Fruit fly (Drosophila melanogaster) whole organism, embryonic: ENCODE measurements around the gene alien.
A peak's percentile ranks its signal among the peaks of the same experiment; 100 is the strongest.

Source experiments
- Atf-2 ChIP-seq: fragments of 200-800 bp; sonication (Bioruptor generic); optimal IDR thresholded peaks from 2 replicates; lab custom pipeline; 2016; ENCODE audit warnings: missing biosample characterization, missing genetic modification characterization
- CG1024 ChIP-seq: fragments of 200-800 bp; sonication (Bioruptor generic); IDR thresholded peaks from 2 replicates; pipeline ENCODE4 v1.3.6; 2022; ENCODE audit warnings: missing biosample characterization, missing genetic modification characterization
- CG10274 ChIP-seq: fragments of 200-800 bp; sonication (Bioruptor generic); optimal IDR thresholded peaks from 3 replicates; lab custom pipeline; 2017; ENCODE audit warnings: missing biosample characterization, mild to moderate bottlenecking, missing genetic modification characterization
- CG10366 ChIP-seq: fragments of 200-800 bp; sonication (Bioruptor generic); IDR thresholded peaks from 2 replicates; pipeline ENCODE4 v1.3.6; 2022; ENCODE audit warnings: missing biosample characterization, missing genetic modification characterization
- CG11456 ChIP-seq: fragments of 200-800 bp; sonication (Bioruptor generic); IDR thresholded peaks from 3 replicates; pipeline ENCODE4 v1.3.6; 2022; ENCODE audit warnings: missing biosample characterization, missing genetic modification characterization
- CG12236 ChIP-seq: fragments of 200-800 bp; sonication (Bioruptor generic); optimal IDR thresholded peaks from 2 replicates; lab custom pipeline; 2016; ENCODE audit warnings: missing biosample characterization, missing genetic modification characterization
- CG12391 ChIP-seq: fragments of 200-800 bp; sonication (Bioruptor generic); optimal IDR thresholded peaks from 3 replicates; lab custom pipeline; 2018; ENCODE audit warnings: missing biosample characterization, mild to moderate bottlenecking, missing genetic modification characterization, moderate library complexity
- CG12769 ChIP-seq: fragments of 200-800 bp; sonication (Bioruptor generic); optimal IDR thresholded peaks from 2 replicates; lab custom pipeline; 2019; ENCODE audit warnings: missing biosample characterization, mild to moderate bottlenecking, missing genetic modification characterization, moderate library complexity
- CG13424 ChIP-seq: fragments of 200-800 bp; sonication (Bioruptor generic); optimal IDR thresholded peaks from 2 replicates; lab custom pipeline; 2019; ENCODE audit warnings: missing biosample characterization, mild to moderate bottlenecking, missing genetic modification characterization, moderate library complexity
- CG14965 ChIP-seq: fragments of 200-800 bp; sonication (Bioruptor generic); optimal IDR thresholded peaks from 2 replicates; lab custom pipeline; 2016; ENCODE audit warnings: missing biosample characterization, missing genetic modification characterization, borderline replicate concordance
- CG16779 ChIP-seq: fragments of 200-800 bp; sonication (Bioruptor generic); IDR thresholded peaks from 2 replicates; pipeline ENCODE4 v1.3.6; 2022; ENCODE audit warnings: missing biosample characterization, missing genetic modification characterization
- CG17328 ChIP-seq: fragments of 200-800 bp; sonication (Bioruptor generic); IDR thresholded peaks from 2 replicates; pipeline ENCODE4 v1.3.6; 2022; ENCODE audit warnings: missing biosample characterization, missing genetic modification characterization
- CG17359 ChIP-seq: fragments of 200-800 bp; sonication (Bioruptor generic); optimal IDR thresholded peaks from 3 replicates; lab custom pipeline; 2018; ENCODE audit warnings: missing biosample characterization, mild to moderate bottlenecking, missing genetic modification characterization, moderate library complexity
- CG17361 ChIP-seq: fragments of 200-800 bp; sonication (Bioruptor generic); IDR thresholded peaks from 3 replicates; pipeline ENCODE4 v1.3.6; 2022; ENCODE audit warnings: missing biosample characterization, missing genetic modification characterization
- CG2199 ChIP-seq: fragments of 200-800 bp; sonication (Bioruptor generic); IDR thresholded peaks from 3 replicates; pipeline ENCODE4 v1.3.6; 2022; ENCODE audit warnings: missing biosample characterization, missing genetic modification characterization
- CG3995 ChIP-seq: fragments of 200-800 bp; sonication (Bioruptor generic); optimal IDR thresholded peaks from 3 replicates; lab custom pipeline; 2016; ENCODE audit warnings: missing biosample characterization, missing genetic modification characterization
- CG8290 ChIP-seq, 3 experiments: fragments of 200-800 bp; sonication (Bioruptor generic); optimal IDR thresholded peaks; 2 replicates each; lab custom pipeline; 2016 to 2019; ENCODE audit warnings: missing biosample characterization in 3 of 3, missing genetic modification characterization in 3 of 3, mild to moderate bottlenecking in 2 of 3, moderate library complexity in 1 of 3
- CG8359 ChIP-seq: fragments of 200-800 bp; sonication (Bioruptor generic); optimal IDR thresholded peaks from 2 replicates; lab custom pipeline; 2017; ENCODE audit warnings: missing biosample characterization, mild to moderate bottlenecking, missing genetic modification characterization, borderline replicate concordance
- CG8478 ChIP-seq: fragments of >200 bp; optimal IDR thresholded peaks from 2 replicates; lab custom pipeline; 2018
- CG9797 ChIP-seq: fragments of 200-800 bp; sonication (Bioruptor generic); optimal IDR thresholded peaks from 3 replicates; lab custom pipeline; 2018; ENCODE audit warnings: missing biosample characterization, mild to moderate bottlenecking, missing genetic modification characterization
- D19B ChIP-seq: fragments of 200-800 bp; sonication (Bioruptor generic); optimal IDR thresholded peaks from 2 replicates; lab custom pipeline; 2017; ENCODE audit warnings: missing biosample characterization, mild to moderate bottlenecking, missing genetic modification characterization
- Dad ChIP-seq: fragments of 200-800 bp; sonication (Bioruptor generic); optimal IDR thresholded peaks from 3 replicates; lab custom pipeline; 2016; ENCODE audit warnings: missing biosample characterization, missing genetic modification characterization
- Dfd ChIP-seq, 2 experiments: fragments of >200 bp; optimal IDR thresholded peaks; 2 replicates each; lab custom pipeline; 2017; ENCODE audit warnings: missing biosample characterization in 2 of 2, missing genetic modification characterization in 2 of 2
- Dip3 ChIP-seq: fragments of 200-800 bp; sonication (Bioruptor generic); optimal IDR thresholded peaks from 3 replicates; lab custom pipeline; 2016; ENCODE audit warnings: missing biosample characterization, missing genetic modification characterization
- Jarid2 ChIP-seq: fragments of 200-800 bp; sonication (Bioruptor generic); optimal IDR thresholded peaks from 3 replicates; lab custom pipeline; 2017; ENCODE audit warnings: mild to moderate bottlenecking, missing biosample characterization, missing genetic modification reagents, missing genetic modification characterization
- MBD-R2 ChIP-seq: fragments of 200-800 bp; sonication (Bioruptor generic); IDR thresholded peaks from 2 replicates; pipeline ENCODE4 v1.3.6; 2022; ENCODE audit warnings: missing biosample characterization, missing genetic modification characterization
- NfI ChIP-seq: fragments of 200-800 bp; sonication (Bioruptor generic); optimal IDR thresholded peaks from 3 replicates; lab custom pipeline; 2018; ENCODE audit warnings: missing biosample characterization, mild to moderate bottlenecking, missing genetic modification characterization, moderate library complexity
- bbx ChIP-seq: fragments of 200-800 bp; sonication (Bioruptor generic); IDR thresholded peaks from 2 replicates; pipeline ENCODE4 v1.3.6; 2022; ENCODE audit warnings: missing biosample characterization, missing genetic modification characterization; ENCODE audit not compliant: partially characterized antibody
- bigmax ChIP-seq: fragments of 200-800 bp; sonication (Bioruptor generic); optimal IDR thresholded peaks from 2 replicates; lab custom pipeline; 2018; ENCODE audit warnings: missing biosample characterization, mild to moderate bottlenecking, missing genetic modification characterization
- bsh ChIP-seq, 2 experiments: fragments of 200-800 bp; sonication (Bioruptor generic); optimal IDR thresholded peaks; 2 replicates each; lab custom pipeline; 2017 to 2018; ENCODE audit warnings: mild to moderate bottlenecking in 2 of 2, missing biosample characterization in 2 of 2, missing genetic modification characterization in 2 of 2, moderate library complexity in 1 of 2
- cg ChIP-seq: fragments of 200-800 bp; sonication (Bioruptor generic); optimal IDR thresholded peaks from 3 replicates; lab custom pipeline; 2019; ENCODE audit warnings: missing biosample characterization, mild to moderate bottlenecking, missing genetic modification characterization, moderate library complexity
- corto ChIP-seq: fragments of 200-800 bp; sonication (Bioruptor generic); optimal IDR thresholded peaks from 2 replicates; lab custom pipeline; 2016; ENCODE audit warnings: missing biosample characterization, mild to moderate bottlenecking, missing genetic modification characterization, moderate library complexity
- cwo ChIP-seq: fragments of 200-800 bp; sonication (Bioruptor generic); optimal IDR thresholded peaks from 3 replicates; lab custom pipeline; 2017; ENCODE audit warnings: missing biosample characterization, missing genetic modification characterization, mild to moderate bottlenecking, moderate library complexity, missing genetic modification reagents
- dan ChIP-seq: fragments of 200-800 bp; sonication (Bioruptor generic); IDR thresholded peaks from 2 replicates; pipeline ENCODE4 v1.3.6; 2022; ENCODE audit warnings: missing biosample characterization, missing genetic modification characterization
- en ChIP-seq: fragments of 200-800 bp; sonication (Bioruptor generic); optimal IDR thresholded peaks from 2 replicates; lab custom pipeline; 2016; ENCODE audit warnings: missing biosample characterization, missing genetic modification characterization
- fd64A ChIP-seq: fragments of 200-800 bp; sonication (Bioruptor generic); optimal IDR thresholded peaks from 3 replicates; lab custom pipeline; 2018; ENCODE audit warnings: missing biosample characterization, mild to moderate bottlenecking, missing genetic modification characterization
- gem ChIP-seq: fragments of 200-800 bp; sonication (Bioruptor generic); optimal IDR thresholded peaks from 2 replicates; lab custom pipeline; 2019; ENCODE audit warnings: missing biosample characterization, mild to moderate bottlenecking, missing genetic modification characterization, moderate library complexity
- ind ChIP-seq: fragments of 200-800 bp; sonication (Bioruptor generic); optimal IDR thresholded peaks from 3 replicates; lab custom pipeline; 2016; ENCODE audit warnings: missing biosample characterization, missing genetic modification characterization
- inv ChIP-seq: fragments of 200-800 bp; sonication (Bioruptor generic); IDR thresholded peaks from 2 replicates; pipeline ENCODE4 v1.3.6; 2022; ENCODE audit warnings: missing biosample characterization, missing genetic modification characterization; ENCODE audit not compliant: partially characterized antibody
- kni ChIP-seq: fragments of 200-800 bp; sonication (Bioruptor generic); optimal IDR thresholded peaks from 3 replicates; lab custom pipeline; 2017; ENCODE audit warnings: mild to moderate bottlenecking, missing biosample characterization, missing genetic modification reagents, missing genetic modification characterization
- ro ChIP-seq: fragments of 200-800 bp; sonication (Bioruptor generic); IDR thresholded peaks from 2 replicates; pipeline ENCODE4 v1.3.6; 2022; ENCODE audit warnings: missing biosample characterization, missing genetic modification characterization
- sd ChIP-seq: fragments of 200-800 bp; sonication (Bioruptor generic); optimal IDR thresholded peaks from 3 replicates; lab custom pipeline; 2018; ENCODE audit warnings: missing biosample characterization, mild to moderate bottlenecking, missing genetic modification characterization, moderate library complexity
- sim ChIP-seq: fragments of 200-800 bp; sonication (Bioruptor generic); IDR thresholded peaks from 2 replicates; pipeline ENCODE4 v1.3.6; 2022; ENCODE audit warnings: missing biosample characterization, missing genetic modification characterization
- stwl ChIP-seq: fragments of 200-800 bp; sonication (Bioruptor generic); optimal IDR thresholded peaks from 3 replicates; lab custom pipeline; 2018; ENCODE audit warnings: missing biosample characterization, mild to moderate bottlenecking, missing genetic modification characterization, moderate library complexity
- yki ChIP-seq: fragments of >200 bp; optimal IDR thresholded peaks from 3 replicates; lab custom pipeline; 2018
- z ChIP-seq: fragments of 200-800 bp; sonication (Bioruptor generic); IDR thresholded peaks from 3 replicates; pipeline ENCODE4 v1.3.6; 2022; ENCODE audit warnings: missing biosample characterization, missing genetic modification characterization
- zen ChIP-seq: fragments of 200-800 bp; sonication (Bioruptor generic); optimal IDR thresholded peaks from 3 replicates; lab custom pipeline; 2018; ENCODE audit warnings: missing biosample characterization, mild to moderate bottlenecking, missing genetic modification characterization, moderate library complexity
- zen2 ChIP-seq: fragments of 200-800 bp; sonication (Bioruptor generic); IDR thresholded peaks from 3 replicates; pipeline ENCODE4 v1.3.6; 2022; ENCODE audit warnings: missing biosample characterization, missing genetic modification characterization; ENCODE audit not compliant: partially characterized antibody

The alien gene

dm6 chr2L:8952194-8953037 lies 44.8 kb downstream of the alien start (continued):
- TF ChIP-seq CG3995 (peak; percentile 10), sd (peak; percentile 32), CG8478 (no peak), bsh (GFP tag; optimal IDR thresholded peaks at IDR 0.05; lab: Kevin White, UChicago) (peak; percentile 27 to 33), CG8290 (GFP tag; optimal IDR thresholded peaks at IDR 0.05; lab: Kevin White, UChicago) (no peak), CG8290 (tag; optimal IDR thresholded peaks at IDR 0.05; lab: Kevin White, UChicago) (peak in 1 of 2 experiments; percentile 61), bigmax (GFP tag; lab: Kevin White, UChicago) (no peak), NfI (GFP tag; lab: Kevin White, UChicago) (peak; percentile 15), Dad (GFP tag; lab: Kevin White, UChicago) (no peak), CG17359 (tag; lab: Kevin White, UChicago) (peak; percentile 37), zen2 (GFP tag; lab: Robert Waterston, UW) (no peak), gem (peak; percentile 61), CG17361 (GFP tag; lab: Robert Waterston, UW) (peak; percentile 62; the same call in 2 of the 3 replicates), CG8359 (GFP tag; lab: Kevin White, UChicago) (no peak), Dip3 (GFP tag; lab: Kevin White, UChicago) (peak; percentile 31), fd64A (GFP tag; lab: Kevin White, UChicago) (no peak), zen (peak; percentile 37), CG16779 (no peak), MBD-R2 (GFP tag; lab: Robert Waterston, UW) (peak; percentile 32; the same call in 1 of the 2 replicates), cg (no peak), D19B (GFP tag; lab: Kevin White, UChicago) (peak; percentile 89), inv (no peak), stwl (tag; lab: Kevin White, UChicago) (peak; percentile 87), CG13424 (peak; percentile 1), Jarid2 (GFP tag; lab: Kevin White, UChicago) (peak; percentile 16), CG9797 (no peak), en (GFP tag; lab: Kevin White, UChicago) (no peak), CG2199 (GFP tag; lab: Robert Waterston, UW) (peak; percentile 85), z (GFP tag; lab: Robert Waterston, UW) (no peak), kni (GFP tag; lab: Kevin White, UChicago) (no peak), sim (peak; percentile 20; the same call in 1 of the 2 replicates), CG11456 (GFP tag; lab: Robert Waterston, UW) (no peak), bbx (GFP tag; lab: Robert Waterston, UW) (no peak), yki (lab: Kevin White, UChicago) (no peak), CG17328 (GFP tag; lab: Robert Waterston, UW) (peak; percentile 49; the same call in 1 of the 2 replicates), CG12391 (tag; lab: Kevin White, UChicago) (peak; percentile 12), ro (GFP tag; lab: Robert Waterston, UW) (no peak), CG14965 (GFP tag; lab: Kevin White, UChicago) (no peak), Atf-2 (no peak), corto (no peak), CG12236 (GFP tag; lab: Kevin White, UChicago) (no peak), CG12769 (tag; lab: Kevin White, UChicago) (peak; percentile 56), ind (GFP tag; lab: Kevin White, UChicago) (peak; percentile 35), CG10366 (GFP tag; lab: Robert Waterston, UW) (peak; percentile 31), CG1024 (no peak), Dfd (GFP tag; optimal IDR thresholded peaks at IDR 0.05; lab: Kevin White, UChicago) (no peak), CG10274 (GFP tag; lab: Kevin White, UChicago) (no peak), dan (GFP tag; lab: Robert Waterston, UW) (no peak), cwo (GFP tag; lab: Kevin White, UChicago) (peak; percentile 61)
